Worm (Caenorhabditis elegans) whole organism, midembryonic: ENCODE results near the gene cec-1.

Experiments used
- cog-1 ChIP-seq: sonication (generic microtip); optimal IDR thresholded peaks from 2 replicates; lab custom pipeline; 2016; ENCODE audit warnings: missing genetic modification characterization, missing compliant biosample characterization
- ref-1 ChIP-seq: fragments of 200-800 bp; sonication (Bioruptor generic); conservative IDR thresholded peaks from 2 replicates; pipeline ENCODE4 v1.3.6; 2022; ENCODE audit warnings: missing genetic modification reagents, missing genetic modification characterization, missing compliant biosample characterization
- ztf-29 ChIP-seq: fragments of 200-800 bp; sonication (Bioruptor generic); IDR thresholded peaks from 2 replicates; pipeline ENCODE4 v1.3.6; 2022; ENCODE audit warnings: missing genetic modification reagents, missing genetic modification characterization, missing compliant biosample characterization

DNA sequence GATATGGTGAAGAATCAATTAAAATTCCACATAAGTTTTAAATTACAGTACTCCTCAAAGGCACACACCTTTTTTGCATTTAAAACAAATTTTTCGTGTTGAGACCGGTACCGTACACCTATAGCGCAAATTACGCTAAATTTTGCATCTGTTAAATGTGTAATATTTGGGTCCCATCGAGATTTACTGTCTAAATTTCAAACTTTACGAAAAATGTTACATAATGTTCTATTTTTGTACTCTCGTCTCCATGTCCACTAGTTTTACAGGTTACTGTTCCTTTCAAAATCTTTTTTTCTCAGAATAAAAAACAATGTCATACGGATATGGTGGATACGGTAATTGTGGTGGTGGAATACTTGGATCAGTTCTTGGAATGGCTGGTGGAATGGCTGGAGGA lies 27.7 kb upstream of the cec-1 start, which contains the start of gene ZK353.2:
- TF ChIP-seq ref-1 (GFP tag; lab: Robert Waterston, UW), result no peak
- no peak for TF ChIP-seq cog-1
- no peak for TF ChIP-seq ztf-29 (GFP tag; lab: Robert Waterston, UW)
